Worm (Caenorhabditis elegans) whole organism, mixed stage, embryonic: ENCODE results near the gene cts-1.
A peak's percentile ranks its signal among the peaks of the same experiment; 100 is the strongest.

ENCODE experiments used
- bed-3 ChIP-seq: fragments of 200-800 bp; sonication (Bioruptor generic); optimal IDR thresholded peaks from 3 replicates; lab custom pipeline; 2018; ENCODE audit warnings: mild to moderate bottlenecking, missing genetic modification characterization, moderate library complexity, missing compliant biosample characterization
- ceh-43 ChIP-seq: fragments of 200-800 bp; sonication (Bioruptor generic); optimal IDR thresholded peaks from 2 replicates; lab custom pipeline; 2018; ENCODE audit warnings: mild to moderate bottlenecking, missing genetic modification characterization, moderate library complexity, missing compliant biosample characterization
- elt-3 ChIP-seq: fragments of 150-350 bp; optimal IDR thresholded peaks from 2 replicates; lab custom pipeline; 2014; ENCODE audit warnings: missing biosample characterization, missing genetic modification characterization
- lin-13 ChIP-seq: fragments of 150-350 bp; optimal IDR thresholded peaks from 2 replicates; lab custom pipeline; 2014; ENCODE audit warnings: missing biosample characterization, missing genetic modification characterization
- mep-1 ChIP-seq: fragments of 150-350 bp; optimal IDR thresholded peaks from 2 replicates; lab custom pipeline; 2017; ENCODE audit warnings: missing biosample characterization, missing genetic modification reagents, missing genetic modification characterization, inconsistent platforms
- nhr-237 ChIP-seq: fragments of 150-350 bp; optimal IDR thresholded peaks from 2 replicates; lab custom pipeline; 2014; ENCODE audit warnings: missing biosample characterization, missing genetic modification characterization
- snpc-4 ChIP-seq: fragments of 150-350 bp; optimal IDR thresholded peaks from 2 replicates; lab custom pipeline; 2014; ENCODE audit warnings: missing biosample characterization, missing genetic modification characterization
- unc-62 ChIP-seq: fragments of 150-350 bp; optimal IDR thresholded peaks from 2 replicates; lab custom pipeline; 2014; ENCODE audit warnings: missing biosample characterization, missing genetic modification reagents, missing genetic modification characterization
- zip-8 ChIP-seq: fragments of 150-350 bp; optimal IDR thresholded peaks from 2 replicates; lab custom pipeline; 2014; ENCODE audit warnings: missing biosample characterization, missing genetic modification characterization

DNA sequence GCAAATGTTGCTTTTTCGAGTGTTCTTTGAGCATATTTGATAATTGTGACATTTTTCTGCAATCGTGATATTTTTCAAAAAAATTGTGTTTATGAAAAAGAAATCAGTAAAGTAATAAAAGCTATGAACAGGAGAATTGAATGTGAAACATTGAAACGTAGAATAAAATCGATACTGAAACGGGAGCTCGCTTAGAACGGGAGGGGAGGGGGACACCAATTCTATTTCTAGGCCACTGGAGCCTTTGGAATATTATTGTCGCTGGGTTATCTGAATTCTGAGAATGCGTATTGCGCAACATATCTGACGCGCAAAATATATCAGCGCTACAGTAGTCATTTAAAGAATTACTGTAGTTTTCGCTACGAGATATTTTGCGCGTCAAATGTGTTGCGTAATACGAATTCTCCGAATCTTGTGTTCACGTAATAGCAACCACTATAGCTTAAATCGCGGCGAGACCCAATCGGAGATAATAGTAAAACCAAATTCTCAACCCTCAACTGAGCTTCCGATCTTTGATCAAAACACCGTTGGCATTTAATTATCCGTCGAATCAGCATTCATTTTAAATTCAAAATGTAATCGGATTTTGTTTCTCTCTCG lies 4.4 kb downstream of the cts-1 start, which contains the start of the genes blos-1 and best-18:
- TF ChIP-seq bed-3 (no peak), nhr-237 (tag; lab: Kevin White, UChicago) (no peak), lin-13 (no peak), snpc-4 (tag; lab: Kevin White, UChicago) (no peak), ceh-43 (no peak), elt-3 (tag; lab: Kevin White, UChicago) (no peak), zip-8 (tag; lab: Kevin White, UChicago) (peak; percentile 98), unc-62 (GFP tag; lab: Kevin White, UChicago) (no peak), mep-1 (tag; lab: Kevin White, UChicago) (no peak)
